Worm (Caenorhabditis elegans) whole organism, mixed stage, embryonic: Measurements from ENCODE around the gene ZK154.4.

Experiments used
- lsy-2 ChIP-seq: fragments of 150-350 bp; optimal IDR thresholded peaks from 2 replicates; lab custom pipeline; 2014; ENCODE audit warnings: missing biosample characterization, missing genetic modification characterization
- nhr-28 ChIP-seq: fragments of 150-350 bp; optimal IDR thresholded peaks from 2 replicates; lab custom pipeline; 2014; ENCODE audit warnings: missing biosample characterization, missing genetic modification characterization
- nhr-76 ChIP-seq: sonication (generic microtip); optimal IDR thresholded peaks from 2 replicates; lab custom pipeline; 2017; ENCODE audit warnings: missing biosample characterization, missing genetic modification characterization
- snpc-4 ChIP-seq: fragments of 150-350 bp; optimal IDR thresholded peaks from 2 replicates; lab custom pipeline; 2014; ENCODE audit warnings: missing biosample characterization, missing genetic modification characterization
- unc-62 ChIP-seq: fragments of 150-350 bp; optimal IDR thresholded peaks from 2 replicates; lab custom pipeline; 2014; ENCODE audit warnings: missing biosample characterization, missing genetic modification reagents, missing genetic modification characterization

DNA sequence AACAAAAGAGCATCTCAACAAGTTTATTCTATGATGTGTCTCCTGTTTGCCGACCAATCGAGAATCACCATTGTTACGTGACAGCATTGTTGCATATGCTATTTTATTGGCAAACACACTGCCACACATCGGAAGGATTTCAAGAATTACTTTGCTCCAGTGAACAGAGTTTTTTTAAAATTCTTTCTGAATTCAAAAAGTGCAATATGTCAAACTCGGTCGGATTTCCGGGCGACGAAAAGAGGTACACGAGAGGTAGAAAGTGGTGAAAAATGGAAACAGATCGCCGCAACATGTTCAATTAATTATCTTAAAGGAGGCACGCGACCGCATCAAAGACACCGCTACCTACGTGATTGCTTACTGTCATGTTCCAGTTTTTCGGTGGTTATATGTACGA, 32.1 kb downstream of the ZK154.4 start:
- TF ChIP-seq nhr-76 (no peak), nhr-28 (tag; lab: Kevin White, UChicago) (no peak), unc-62 (GFP tag; lab: Kevin White, UChicago) (no peak), lsy-2 (no peak), snpc-4 (tag; lab: Kevin White, UChicago) (no peak)
